Worm (Caenorhabditis elegans): Measurements from ENCODE around the gene F28C6.10.

F28C6.10 gene

DNA sequence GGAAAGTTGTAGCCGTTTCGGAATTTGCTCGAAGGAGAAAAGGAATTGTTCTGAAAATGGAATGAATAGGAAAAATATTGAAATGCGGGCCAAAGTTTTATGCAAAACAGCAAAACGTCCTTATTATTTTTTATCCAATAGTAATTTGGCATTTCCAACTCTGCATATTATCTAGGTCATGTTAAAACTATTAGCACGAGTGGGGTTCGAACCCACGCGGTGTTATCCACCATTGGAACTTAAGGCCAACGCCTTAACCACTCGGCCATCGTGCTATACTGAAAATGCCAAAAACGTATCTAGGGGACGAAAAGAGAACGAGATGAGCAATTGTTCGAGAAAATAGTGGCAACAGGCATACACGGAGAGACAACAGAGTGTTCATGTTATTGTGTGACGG lies 24.0 kb downstream of the F28C6.10 start:
- TF ChIP-seq tbx-2 (tag; optimal IDR thresholded peaks at IDR 0.05) (no peak), nhr-85 (tag) (no peak), nhr-11 (tag; optimal IDR thresholded peaks at IDR 0.05) (no peak), efl-3 (GFP tag; optimal IDR thresholded peaks at IDR 0.05) (no peak), lin-35 (GFP tag; optimal IDR thresholded peaks at IDR 0.05) (no peak), ets-5 (GFP tag; IDR thresholded peaks at IDR 0.05) (no peak), snpc-4 (tag; optimal IDR thresholded peaks at IDR 0.05) (no peak), egl-27 (tag; optimal IDR thresholded peaks at IDR 0.05) (no peak), pqm-1 (tag; optimal IDR thresholded peaks at IDR 0.05) (no peak), swsn-7 (tag; optimal IDR thresholded peaks at IDR 0.05) (no peak), egl-13 (tag; optimal IDR thresholded peaks at IDR 0.05) (no peak), mep-1 (tag; optimal IDR thresholded peaks at IDR 0.05) (no peak), ceh-90 (tag; optimal IDR thresholded peaks at IDR 0.05) (no peak), aly-2 (tag; optimal IDR thresholded peaks at IDR 0.05) (no peak), nhr-71 (tag; optimal IDR thresholded peaks at IDR 0.05) (no peak), elt-2 (tag; optimal IDR thresholded peaks at IDR 0.05) (no peak), grh-1 (GFP tag; IDR thresholded peaks at IDR 0.05) (no peak), ztf-4 (tag; optimal IDR thresholded peaks at IDR 0.05) (no peak), zag-1 (tag; optimal IDR thresholded peaks at IDR 0.05) (no peak), skn-1 (tag; optimal IDR thresholded peaks at IDR 0.05) (no peak)

- TF ChIP-seq blmp-1 (tag; optimal IDR thresholded peaks at IDR 0.05) (peak; percentile 24), nhr-20 (tag; optimal IDR thresholded peaks at IDR 0.05) (no peak)
Observed at ce11 chrII:8634386-8634785, 26.6 kb downstream of the F28C6.10 start, which contains the start of gene cutl-12. cutl-12 (minus strand) TSS chrII:8634486.

DNA sequence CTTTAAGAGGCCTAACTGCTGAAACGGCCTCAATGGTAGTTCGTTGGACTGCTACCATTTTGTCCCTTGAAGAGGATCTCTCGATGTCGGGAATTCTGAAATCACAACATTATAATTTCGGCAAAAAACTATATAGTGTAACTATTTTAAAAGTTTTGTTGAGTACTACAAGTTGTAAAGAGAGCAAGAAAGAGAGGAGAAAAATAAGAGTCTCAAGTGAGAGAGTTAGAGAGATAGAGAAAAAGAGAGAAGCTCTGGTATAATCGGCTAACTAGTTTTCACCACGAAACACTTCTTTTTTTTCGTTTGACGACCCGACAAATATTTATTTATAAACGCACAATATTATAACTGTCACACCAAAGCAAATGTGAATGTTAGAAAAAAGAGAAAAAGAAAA lies 29.9 kb downstream of the F28C6.10 start, which contains the start of gene vab-9:
Gene vab-9 (minus strand): TSS at position 101 of the 400 bp plus-strand sequence.
- no peak for TF ChIP-seq zip-4 (GFP tag; optimal IDR thresholded peaks at IDR 0.05)
- no peak for TF ChIP-seq efl-1 (optimal IDR thresholded peaks at IDR 0.05)
- peak in 1 of 2 experiments; percentile 39 for TF ChIP-seq efl-1 (GFP tag; optimal IDR thresholded peaks at IDR 0.05 in 1 of 2)

DNA sequence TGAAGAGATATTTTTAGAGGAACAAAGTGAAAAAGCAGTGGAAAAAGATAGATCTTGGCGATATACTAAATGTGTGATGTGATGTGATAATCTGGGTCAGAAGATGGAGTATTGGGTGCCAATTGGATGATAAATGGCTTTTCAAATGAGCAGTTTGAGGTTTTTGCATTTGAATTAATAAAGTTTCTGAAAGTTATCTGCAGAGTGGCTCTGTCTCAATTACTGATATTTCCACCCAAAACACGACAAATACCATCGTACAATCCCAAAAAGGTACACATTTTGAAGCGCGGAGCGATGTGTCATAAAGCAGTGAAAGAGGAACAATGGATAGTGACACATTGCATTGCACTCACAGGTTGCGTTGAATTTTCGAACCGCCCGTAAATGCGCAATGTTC lies 31.8 kb downstream of the F28C6.10 start:
- no peak for TF ChIP-seq lin-14 (GFP tag; optimal IDR thresholded peaks at IDR 0.05)

- TF ChIP-seq lin-14 (GFP tag; optimal IDR thresholded peaks at IDR 0.05) (peak; percentile 30), nhr-90 (tag; optimal IDR thresholded peaks at IDR 0.05; ENCODE audit: poor library complexity) (no peak), nhr-85 (tag) (peak; percentile 31), mep-1 (tag; optimal IDR thresholded peaks at IDR 0.05) (peak; percentile 12)
Observed at ce11 chrII:8640503-8640902, 32.7 kb downstream of the F28C6.10 start.

ce11 chrII:8641131-8641530 lies 33.4 kb downstream of the F28C6.10 start, which contains the start of gene D2085.7:
D2085.7 (plus strand) TSS chrII:8641381.
- TF ChIP-seq efl-1 (optimal IDR thresholded peaks at IDR 0.05): no peak
- peak in 1 of 2 experiments; percentile 58 for TF ChIP-seq efl-1 (GFP tag; optimal IDR thresholded peaks at IDR 0.05 in 1 of 2)
- TF ChIP-seq isw-1 (GFP tag; IDR thresholded peaks at IDR 0.05): no peak
- peak; percentile 81 for TF ChIP-seq blmp-1 (tag; optimal IDR thresholded peaks at IDR 0.05)
- TF ChIP-seq tlp-1 (tag; optimal IDR thresholded peaks at IDR 0.05): no peak
- peak in 1 of 6 experiments; percentile 11 for TF ChIP-seq elt-3 (tag; optimal IDR thresholded peaks at IDR 0.05)
- peak in 1 of 2 experiments; percentile 4 for TF ChIP-seq lin-35 (GFP tag; optimal IDR thresholded peaks at IDR 0.05)
- peak; percentile 39 for TF ChIP-seq lin-14 (GFP tag; optimal IDR thresholded peaks at IDR 0.05)
- TF ChIP-seq ceh-8 (GFP tag; optimal IDR thresholded peaks at IDR 0.05): no peak
- TF ChIP-seq nhr-85 (tag): peak; percentile 57

DNA sequence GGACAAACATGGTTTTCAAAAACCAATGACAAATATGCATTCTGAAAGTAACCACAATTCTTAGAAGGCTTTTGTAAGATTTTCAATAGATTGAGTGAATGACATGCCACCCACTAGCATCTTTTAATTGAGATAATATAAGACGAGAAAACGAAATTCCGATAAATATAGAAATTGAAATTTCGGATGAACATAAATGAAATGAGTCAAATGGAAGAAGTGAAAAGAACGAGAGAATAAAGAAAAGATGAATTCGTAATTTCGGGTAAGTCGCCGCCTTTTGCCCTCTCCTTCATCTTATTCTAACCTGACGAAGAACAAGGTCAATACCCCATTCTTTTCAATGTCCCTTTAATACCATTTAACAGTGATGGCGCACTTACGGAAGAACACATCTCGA lies 34.6 kb downstream of the F28C6.10 start:
- no peak for TF ChIP-seq unc-130 (tag; optimal IDR thresholded peaks at IDR 0.05)
- TF ChIP-seq lin-14 (GFP tag; optimal IDR thresholded peaks at IDR 0.05): peak; percentile 13
- no peak for TF ChIP-seq ceh-88 (GFP tag; IDR thresholded peaks at IDR 0.05)
- peak; percentile 83 for TF ChIP-seq blmp-1 (tag; optimal IDR thresholded peaks at IDR 0.05)
- TF ChIP-seq tlp-1 (tag; optimal IDR thresholded peaks at IDR 0.05): no peak
- TF ChIP-seq lin-15B (tag; optimal IDR thresholded peaks at IDR 0.05): no peak
- no peak for TF ChIP-seq ceh-8 (GFP tag; optimal IDR thresholded peaks at IDR 0.05)
- no peak for TF ChIP-seq ceh-82 (tag; optimal IDR thresholded peaks at IDR 0.05)
- no peak for TF ChIP-seq mab-9 (GFP tag; IDR thresholded peaks at IDR 0.05)
